Worm (Caenorhabditis elegans): ENCODE results near the gene C05D12.5.
A peak's percentile ranks its signal among the peaks of the same experiment; 100 is the strongest.

Gene C05D12.5

ce11 chrII:11438417-11438816 lies 4.4 kb downstream of the C05D12.5 start, which contains the start of gene vha-6 (continued):
- TF ChIP-seq ZK337.2 (GFP tag; IDR thresholded peaks at IDR 0.05) (no peak), nhr-10 (tag; optimal IDR thresholded peaks at IDR 0.05) (no peak), Y48G9A.11 (GFP tag; IDR thresholded peaks at IDR 0.05) (no peak), nhr-25 (tag; optimal IDR thresholded peaks at IDR 0.05; ENCODE audit: borderline replicate concordance, insufficient read depth) (no peak), mep-1 (tag; optimal IDR thresholded peaks at IDR 0.05) (peak; percentile 2), daf-12 (tag; optimal IDR thresholded peaks at IDR 0.05) (no peak), Y5F2A.4 (GFP tag; optimal IDR thresholded peaks at IDR 0.05) (no peak), fkh-10 (GFP tag; optimal IDR thresholded peaks at IDR 0.05) (no peak), fos-1 (tag; optimal IDR thresholded peaks at IDR 0.05) (no peak), pqm-1 (tag; optimal IDR thresholded peaks at IDR 0.05) (peak; percentile 93), egl-43 (GFP tag; IDR thresholded peaks at IDR 0.05) (no peak), ztf-11 (tag; optimal IDR thresholded peaks at IDR 0.05) (no peak), zag-1 (tag; optimal IDR thresholded peaks at IDR 0.05) (no peak), nhr-28 (tag; optimal IDR thresholded peaks at IDR 0.05) (peak; percentile 58)

ce11 chrII:11440265-11440664 lies 6.2 kb downstream of the C05D12.5 start, which contains the start of gene VW02B12L.2:
VW02B12L.2 (minus strand) TSS chrII:11440329.
- peak; percentile 65 for TF ChIP-seq R02D3.7 (tag; optimal IDR thresholded peaks at IDR 0.05)
- no peak for TF ChIP-seq ZK546.5 (tag; optimal IDR thresholded peaks at IDR 0.05)
- TF ChIP-seq nhr-77 (tag; optimal IDR thresholded peaks at IDR 0.05) = no peak
- no peak for TF ChIP-seq nhr-11 (tag; optimal IDR thresholded peaks at IDR 0.05)
- peak in 1 of 2 experiments; percentile 66 for TF ChIP-seq lsy-2 (tag; optimal IDR thresholded peaks at IDR 0.05)
- peak; percentile 25 for TF ChIP-seq aha-1 (tag)
- TF ChIP-seq pqm-1 (tag; optimal IDR thresholded peaks at IDR 0.05) = no peak
- TF ChIP-seq attf-4 (tag; optimal IDR thresholded peaks at IDR 0.05) = no peak
- peak; percentile 94 for TF ChIP-seq T20F7.1 (GFP tag; optimal IDR thresholded peaks at IDR 0.05)
- no peak for TF ChIP-seq F26F4.8 (GFP tag; conservative IDR thresholded peaks at IDR 0.05)
- peak; percentile 28 for TF ChIP-seq nhr-28 (tag; optimal IDR thresholded peaks at IDR 0.05)
- TF ChIP-seq daf-16 (GFP tag; optimal IDR thresholded peaks at IDR 0.05) = no peak
- TF ChIP-seq daf-16 (tag; optimal IDR thresholded peaks at IDR 0.05) = peak; percentile 15
- TF ChIP-seq unc-62 (GFP tag; optimal IDR thresholded peaks at IDR 0.05 in 1 of 2) = no peak
- TF ChIP-seq unc-62 (tag; optimal IDR thresholded peaks at IDR 0.05) = no peak
- TF ChIP-seq mes-2 (tag; optimal IDR thresholded peaks at IDR 0.05; ENCODE audit: poor library complexity, severe bottlenecking) = peak; percentile 14
- peak; percentile 83 for TF ChIP-seq dpl-1 (GFP tag; optimal IDR thresholded peaks at IDR 0.05)
- no peak for TF ChIP-seq egl-43 (GFP tag; IDR thresholded peaks at IDR 0.05)
- TF ChIP-seq Y48G9A.11 (GFP tag; IDR thresholded peaks at IDR 0.05) = peak; percentile 45; the same call in 1 of the 2 replicates

ce11 chrII:11442425-11442824 lies 8.4 kb downstream of the C05D12.5 start, which contains the start of gene ebp-2:
ebp-2 (plus strand) TSS chrII:11442725.
- TF ChIP-seq aha-1 (tag) = peak; percentile 31

DNA sequence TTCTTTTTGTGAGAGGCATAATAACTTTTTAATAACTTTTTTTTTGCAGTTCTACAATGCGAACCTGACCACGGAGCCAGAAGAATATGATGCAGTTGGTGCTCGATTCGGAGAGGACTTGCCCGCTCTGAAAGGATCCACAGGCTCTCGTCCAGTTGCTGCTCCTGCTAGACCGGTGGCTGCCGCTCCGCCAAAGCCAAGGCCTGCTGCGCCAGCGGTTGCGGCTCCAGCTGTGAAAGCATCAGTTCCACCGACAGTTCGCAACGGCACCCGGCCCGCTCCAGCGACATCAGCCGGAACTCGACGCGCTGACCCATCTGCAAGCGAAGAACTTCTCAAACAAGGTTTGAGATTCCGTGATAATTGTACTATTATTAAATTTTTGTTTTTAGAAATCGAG lies 9.1 kb downstream of the C05D12.5 start:
- peak; percentile 49; the same call in 1 of the 2 replicates for TF ChIP-seq egl-43 (GFP tag; IDR thresholded peaks at IDR 0.05)
- TF ChIP-seq snpc-1.2 (GFP tag; IDR thresholded peaks at IDR 0.05) = 0 out of 2 replicates have a peak, but pooled peaks have one; percentile 36
- TF ChIP-seq lim-7 (GFP tag; IDR thresholded peaks at IDR 0.05) = no peak
- TF ChIP-seq lin-38 (GFP tag; IDR thresholded peaks at IDR 0.05) = no peak
- TF ChIP-seq set-16 (GFP tag; IDR thresholded peaks at IDR 0.05) = peak; percentile 96
- TF ChIP-seq unc-130 (GFP tag; optimal IDR thresholded peaks at IDR 0.05) = no peak

DNA sequence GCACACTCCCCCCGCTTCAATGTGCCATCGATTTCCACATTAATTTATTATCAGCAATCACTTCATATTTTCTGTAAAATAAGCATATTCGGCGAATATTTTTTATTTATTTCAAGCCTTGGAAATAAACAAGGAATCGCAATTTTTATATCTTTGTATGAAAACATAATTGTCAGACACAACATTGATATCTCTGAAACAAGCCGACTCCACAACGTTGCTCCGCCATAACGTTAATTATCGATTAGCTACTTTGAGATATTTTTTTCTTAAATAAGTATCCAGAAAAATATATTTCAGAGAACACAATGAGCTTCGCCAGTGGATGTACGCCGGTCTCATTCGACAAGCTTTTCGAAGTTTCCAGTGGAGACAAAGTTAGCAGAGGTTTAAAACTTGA lies 9.8 kb downstream of the C05D12.5 start, which contains the start of gene adbp-1:
Gene adbp-1, plus strand, starts transcription at position 301 of the 400 bp plus-strand sequence.
- TF ChIP-seq mxl-2 (GFP tag; conservative IDR thresholded peaks at IDR 0.05) (no peak), daf-16 (GFP tag; optimal IDR thresholded peaks at IDR 0.05) (no peak), daf-16 (tag; optimal IDR thresholded peaks at IDR 0.05) (peak; percentile 5)
